Worm (Caenorhabditis elegans): ENCODE results near the gene icd-1.

icd-1 gene

DNA sequence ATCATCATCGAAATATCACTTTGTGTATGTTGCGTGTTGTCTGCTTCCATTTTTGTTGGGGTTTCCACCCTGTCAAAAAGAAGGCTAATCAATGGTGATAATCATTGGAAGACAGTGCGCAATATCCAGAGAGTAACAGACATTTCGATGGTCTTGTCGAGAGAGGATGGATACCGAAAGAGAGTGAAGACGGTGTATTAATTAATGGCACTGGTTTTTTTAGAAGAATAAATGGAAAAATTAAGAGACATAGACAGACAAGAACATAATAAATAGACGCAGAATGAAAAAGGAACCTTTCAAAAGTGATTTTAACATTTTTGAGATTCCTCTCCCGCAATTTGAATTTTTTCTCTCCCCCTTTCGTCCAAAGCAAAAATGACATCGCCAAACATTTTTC, 30.6 kb upstream of the icd-1 start (continued):
- TF ChIP-seq skn-1 (tag; optimal IDR thresholded peaks at IDR 0.05) (no peak), nhr-85 (tag) (peak; percentile 86)

DNA sequence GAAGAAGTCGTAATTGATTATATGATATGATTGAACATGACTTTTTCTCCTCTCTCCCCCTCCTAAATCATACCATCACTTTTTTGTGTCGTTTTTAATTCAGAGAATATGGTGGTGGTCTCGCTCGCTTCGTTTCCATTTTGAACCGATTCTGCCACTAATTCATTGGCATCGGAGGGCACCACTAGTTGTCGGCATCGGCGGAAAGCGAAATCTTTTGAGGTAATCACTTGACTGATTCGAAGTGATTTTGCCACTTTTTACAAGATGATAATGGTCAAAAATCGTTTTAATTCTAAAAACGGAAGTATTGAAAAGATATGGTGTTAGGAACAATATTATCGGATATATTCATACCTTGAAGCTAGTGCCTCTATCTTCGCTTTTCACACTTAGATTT, 28.3 kb upstream of the icd-1 start, which contains the start of gene klf-3:
klf-3 (plus strand) TSS at position 109 of the 400 bp plus-strand sequence.
- TF ChIP-seq pag-3 (tag; optimal IDR thresholded peaks at IDR 0.05; ENCODE audit: borderline replicate concordance, insufficient read depth) (peak; percentile 53), blmp-1 (tag; optimal IDR thresholded peaks at IDR 0.05) (peak; percentile 59), snpc-4 (tag; optimal IDR thresholded peaks at IDR 0.05) (no peak), elt-3 (tag; optimal IDR thresholded peaks at IDR 0.05) (peak in 1 of 6 experiments; percentile 17)

DNA sequence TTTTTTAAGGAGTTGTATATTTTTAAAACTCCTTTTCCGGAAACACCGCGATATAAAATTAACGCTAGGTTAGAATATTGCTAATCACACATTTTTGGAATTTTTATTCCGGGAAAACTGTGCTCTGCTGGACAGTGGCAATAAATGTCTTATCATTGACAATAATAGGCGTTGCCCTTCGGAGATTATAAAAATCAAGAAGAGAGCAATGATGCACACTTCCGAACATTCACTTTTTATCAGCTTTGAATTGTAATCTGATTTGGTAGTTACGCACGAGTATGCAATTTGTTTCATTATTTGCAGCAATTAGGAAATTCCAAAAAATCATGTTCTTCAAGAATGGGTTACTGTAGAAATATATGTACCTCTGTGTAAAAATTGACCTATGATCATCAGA, 27.7 kb upstream of the icd-1 start:
- no peak for TF ChIP-seq tlp-1 (tag; optimal IDR thresholded peaks at IDR 0.05)
- no peak for TF ChIP-seq zag-1 (tag; optimal IDR thresholded peaks at IDR 0.05)
- no peak for TF ChIP-seq nhr-11 (tag; optimal IDR thresholded peaks at IDR 0.05)
- TF ChIP-seq nhr-237 (tag; optimal IDR thresholded peaks at IDR 0.05): no peak
- TF ChIP-seq efl-1 (optimal IDR thresholded peaks at IDR 0.05): no peak
- peak in 1 of 2 experiments; percentile 21 for TF ChIP-seq efl-1 (GFP tag; optimal IDR thresholded peaks at IDR 0.05 in 1 of 2)
- no peak for TF ChIP-seq aly-2 (tag; optimal IDR thresholded peaks at IDR 0.05)
- TF ChIP-seq mdl-1 (tag; optimal IDR thresholded peaks at IDR 0.05): no peak
- no peak for TF ChIP-seq mab-9 (GFP tag; IDR thresholded peaks at IDR 0.05)
- TF ChIP-seq ama-1 (optimal IDR thresholded peaks at IDR 0.05): no peak
- no peak for TF ChIP-seq C04F5.9 (tag; optimal IDR thresholded peaks at IDR 0.05)
- TF ChIP-seq elt-2 (tag; optimal IDR thresholded peaks at IDR 0.05): peak; percentile 69
- no peak for TF ChIP-seq F16B12.6 (tag; optimal IDR thresholded peaks at IDR 0.05)
- TF ChIP-seq lin-14 (GFP tag; optimal IDR thresholded peaks at IDR 0.05): no peak
- TF ChIP-seq blmp-1 (tag; optimal IDR thresholded peaks at IDR 0.05): no peak

DNA sequence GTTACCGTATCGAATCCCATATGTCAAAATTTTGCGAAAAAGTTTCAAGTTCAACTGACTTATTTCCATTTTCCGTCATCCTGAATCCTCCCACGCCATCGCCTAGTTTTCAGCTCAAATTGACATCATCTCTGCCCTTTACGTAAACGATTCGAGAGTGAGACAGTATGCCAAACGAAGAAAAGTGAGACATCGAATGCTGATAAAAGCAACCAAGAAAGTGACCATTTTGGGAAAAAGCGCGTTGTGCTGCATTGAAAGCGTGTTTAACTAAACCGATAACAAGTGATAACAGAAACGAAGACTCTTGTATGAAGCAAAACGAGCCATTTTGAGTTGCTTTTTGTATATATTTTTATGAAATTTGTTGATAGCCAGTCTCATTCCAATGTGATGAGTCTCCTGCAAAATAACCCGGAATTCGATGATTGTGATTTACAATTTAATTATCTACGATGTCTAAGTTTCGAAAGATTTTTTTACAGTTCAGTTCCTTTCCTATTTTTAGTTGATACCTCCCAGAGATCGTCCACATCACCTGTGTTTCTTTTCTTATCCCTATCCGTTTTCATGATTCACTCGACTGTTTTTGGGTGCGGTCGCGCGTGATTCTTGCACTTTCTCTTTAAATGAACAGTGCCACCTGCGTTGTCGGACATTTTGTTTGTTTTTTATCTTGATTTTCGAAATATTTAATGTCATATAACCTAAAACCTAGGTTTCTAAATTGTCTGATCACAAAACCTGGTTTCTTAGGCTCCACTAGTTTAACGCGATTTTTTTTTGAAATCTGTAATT, 27.0 kb upstream of the icd-1 start:
- TF ChIP-seq tlp-1 (tag; optimal IDR thresholded peaks at IDR 0.05): no peak
- TF ChIP-seq nhr-71 (tag; optimal IDR thresholded peaks at IDR 0.05): no peak
- no peak for TF ChIP-seq efl-1 (optimal IDR thresholded peaks at IDR 0.05)
- TF ChIP-seq efl-1 (GFP tag; optimal IDR thresholded peaks at IDR 0.05 in 1 of 2): no peak
- no peak for TF ChIP-seq egl-13 (tag; optimal IDR thresholded peaks at IDR 0.05)
- TF ChIP-seq nhr-19 (GFP tag; conservative IDR thresholded peaks at IDR 0.05): no peak
- TF ChIP-seq irx-1 (tag; optimal IDR thresholded peaks at IDR 0.05): no peak
- no peak for TF ChIP-seq efl-3 (GFP tag; optimal IDR thresholded peaks at IDR 0.05)
- no peak for TF ChIP-seq ceh-82 (tag; optimal IDR thresholded peaks at IDR 0.05)
- TF ChIP-seq nhr-84 (tag; optimal IDR thresholded peaks at IDR 0.05): no peak
- TF ChIP-seq ceh-63 (GFP tag; optimal IDR thresholded peaks at IDR 0.05): no peak
- no peak for TF ChIP-seq C04F5.9 (tag; optimal IDR thresholded peaks at IDR 0.05)
- TF ChIP-seq nhr-12 (tag; optimal IDR thresholded peaks at IDR 0.05): no peak
- no peak for TF ChIP-seq unc-98 (GFP tag; IDR thresholded peaks at IDR 0.05)
- no peak for TF ChIP-seq unc-86 (tag; optimal IDR thresholded peaks at IDR 0.05)
- TF ChIP-seq snu-23 (GFP tag; optimal IDR thresholded peaks at IDR 0.05): no peak
- TF ChIP-seq aha-1 (tag; optimal IDR thresholded peaks at IDR 0.05): no peak
- TF ChIP-seq aly-2 (tag; optimal IDR thresholded peaks at IDR 0.05): no peak
- peak; percentile 83 for TF ChIP-seq elt-2 (tag; optimal IDR thresholded peaks at IDR 0.05)
- no peak for TF ChIP-seq C16A3.4 (tag; optimal IDR thresholded peaks at IDR 0.05)
- TF ChIP-seq ama-1 (optimal IDR thresholded peaks at IDR 0.05): no peak
- no peak for TF ChIP-seq hlh-17 (GFP tag; optimal IDR thresholded peaks at IDR 0.05; ENCODE audit: borderline replicate concordance)
- no peak for TF ChIP-seq lin-39 (tag; optimal IDR thresholded peaks at IDR 0.05)
- peak; percentile 95 for TF ChIP-seq blmp-1 (tag; optimal IDR thresholded peaks at IDR 0.05)
- no peak for TF ChIP-seq pax-3 (tag; optimal IDR thresholded peaks at IDR 0.05)
- TF ChIP-seq unc-62 (GFP tag; optimal IDR thresholded peaks at IDR 0.05): no peak
- TF ChIP-seq lin-14 (GFP tag; optimal IDR thresholded peaks at IDR 0.05): peak; percentile 39
- no peak for TF ChIP-seq fkh-4 (tag; optimal IDR thresholded peaks at IDR 0.05; ENCODE audit: borderline replicate concordance)
- TF ChIP-seq lin-15B (tag; optimal IDR thresholded peaks at IDR 0.05): no peak
- TF ChIP-seq zip-4 (GFP tag; optimal IDR thresholded peaks at IDR 0.05): no peak
- no peak for TF ChIP-seq sox-4 (tag; optimal IDR thresholded peaks at IDR 0.05)
- TF ChIP-seq nhr-28 (tag; optimal IDR thresholded peaks at IDR 0.05): no peak
- peak; percentile 84 for TF ChIP-seq nhr-85 (tag)
- no peak for TF ChIP-seq nhr-77 (tag; optimal IDR thresholded peaks at IDR 0.05)
- no peak for TF ChIP-seq mep-1 (tag; optimal IDR thresholded peaks at IDR 0.05)
- TF ChIP-seq dsc-1 (tag; optimal IDR thresholded peaks at IDR 0.05): no peak

All from whole organism, L1 larva.